Fruit fly (Drosophila melanogaster): ENCODE results near the gene robo2.

robo2 gene

DNA sequence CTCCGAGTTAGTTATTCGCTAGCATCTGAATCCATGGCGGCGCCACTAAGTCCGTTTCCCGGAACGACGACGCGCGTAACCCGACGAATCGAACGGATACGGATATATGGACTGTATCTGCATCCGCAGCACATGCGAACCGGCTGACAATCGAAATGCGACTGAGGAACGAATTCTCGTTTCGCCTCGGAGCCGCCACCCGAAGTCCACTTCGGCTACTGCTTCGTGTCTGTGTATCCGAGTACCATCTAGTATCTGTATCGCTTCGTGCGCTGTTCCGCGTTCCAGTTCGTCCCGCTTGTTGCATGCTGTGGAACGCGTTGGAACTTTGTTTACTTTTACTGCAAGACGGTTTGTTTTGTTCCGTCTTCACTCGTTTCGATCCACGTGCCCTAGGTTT lies at the start of gene robo2 (continued):
- TF ChIP-seq Sin3A (optimal IDR thresholded peaks at IDR 0.05): no peak
- peak; percentile 37 for TF ChIP-seq fd64A (GFP tag; optimal IDR thresholded peaks at IDR 0.05)
- TF ChIP-seq CG7372 (GFP tag; IDR thresholded peaks at IDR 0.05): no peak
- peak; percentile 24 for TF ChIP-seq disco-r (GFP tag; optimal IDR thresholded peaks at IDR 0.05)
- peak; percentile 81 for TF ChIP-seq mirr (GFP tag; optimal IDR thresholded peaks at IDR 0.05)
- no peak for TF ChIP-seq gfzf (GFP tag; optimal IDR thresholded peaks at IDR 0.05)
- peak; percentile 31 for TF ChIP-seq dm (GFP tag; optimal IDR thresholded peaks at IDR 0.05)
- peak; percentile 85; the same call in 2 of the 3 replicates for TF ChIP-seq CG34422 (GFP tag; IDR thresholded peaks at IDR 0.05)
- no peak for TF ChIP-seq Xrp1 (GFP tag; IDR thresholded peaks at IDR 0.05)
- TF ChIP-seq CG12071 (GFP tag; optimal IDR thresholded peaks at IDR 0.05): peak; percentile 76
- no peak for TF ChIP-seq CG2129 (GFP tag; IDR thresholded peaks at IDR 0.05; ENCODE audit: partially characterized antibody)
- no peak for TF ChIP-seq CG11093 (GFP tag; IDR thresholded peaks at IDR 0.05)
- TF ChIP-seq Deaf1 (tag; optimal IDR thresholded peaks at IDR 0.05): peak; percentile 100
- TF ChIP-seq CG12155 (GFP tag; optimal IDR thresholded peaks at IDR 0.05): no peak
- no peak for TF ChIP-seq CG17802 (tag; optimal IDR thresholded peaks at IDR 0.05)
- TF ChIP-seq jigr1 (GFP tag; IDR thresholded peaks at IDR 0.05): no peak
- peak; percentile 93 for TF ChIP-seq jing (GFP tag; optimal IDR thresholded peaks at IDR 0.05)
- TF ChIP-seq CrebB (tag; optimal IDR thresholded peaks at IDR 0.05): peak; percentile 49
- TF ChIP-seq crp (GFP tag; optimal IDR thresholded peaks at IDR 0.05): peak in 1 of 2 experiments; percentile 12
- TF ChIP-seq Trl (optimal IDR thresholded peaks at IDR 0.05): no peak
- peak; percentile 31 for TF ChIP-seq Trl (GFP tag; optimal IDR thresholded peaks at IDR 0.05)
- TF ChIP-seq Gsc (GFP tag; IDR thresholded peaks at IDR 0.05): no peak
- TF ChIP-seq HmgZ (tag; optimal IDR thresholded peaks at IDR 0.05): peak; percentile 48
- TF ChIP-seq tin (GFP tag; optimal IDR thresholded peaks at IDR 0.05): no peak
- TF ChIP-seq Fer2 (tag; optimal IDR thresholded peaks at IDR 0.05): no peak
- TF ChIP-seq NC2β (GFP tag; optimal IDR thresholded peaks at IDR 0.05): peak; percentile 61
- TF ChIP-seq Gug (GFP tag; IDR thresholded peaks at IDR 0.05): no peak
- peak; percentile 26 for TF ChIP-seq CG7556 (GFP tag; optimal IDR thresholded peaks at IDR 0.05)
- peak; percentile 49 for TF ChIP-seq CG33557 (GFP tag; optimal IDR thresholded peaks at IDR 0.05)
- peak; percentile 68 for TF ChIP-seq CG12744 (GFP tag; optimal IDR thresholded peaks at IDR 0.05)
- peak; percentile 71 for TF ChIP-seq oc (tag; optimal IDR thresholded peaks at IDR 0.05)
- TF ChIP-seq CG13775 (GFP tag; optimal IDR thresholded peaks at IDR 0.05): peak; percentile 45
- TF ChIP-seq tup (GFP tag; optimal IDR thresholded peaks at IDR 0.05): no peak
- TF ChIP-seq D19B (GFP tag; optimal IDR thresholded peaks at IDR 0.05): no peak
- TF ChIP-seq Mes4 (GFP tag; optimal IDR thresholded peaks at IDR 0.05): no peak
- no peak for TF ChIP-seq pum (GFP tag; optimal IDR thresholded peaks at IDR 0.05)
- TF ChIP-seq CG9817 (tag; optimal IDR thresholded peaks at IDR 0.05): no peak
- peak; percentile 33; the same call in 1 of the 2 replicates for TF ChIP-seq CG9932 (GFP tag; IDR thresholded peaks at IDR 0.05)
- TF ChIP-seq CG18599 (GFP tag; optimal IDR thresholded peaks at IDR 0.05): peak; percentile 54
- no peak for TF ChIP-seq cato (GFP tag; optimal IDR thresholded peaks at IDR 0.05; ENCODE audit: borderline replicate concordance)
- TF ChIP-seq en (GFP tag; optimal IDR thresholded peaks at IDR 0.05): no peak
- no peak for TF ChIP-seq kay (GFP tag; optimal IDR thresholded peaks at IDR 0.05)
- TF ChIP-seq ewg (GFP tag; optimal IDR thresholded peaks at IDR 0.05): no peak
- no peak for TF ChIP-seq yki (optimal IDR thresholded peaks at IDR 0.05)
- no peak for TF ChIP-seq CG30431 (GFP tag; optimal IDR thresholded peaks at IDR 0.05)
- peak; percentile 71 for TF ChIP-seq ERR (GFP tag; optimal IDR thresholded peaks at IDR 0.05)
- peak; percentile 63; the same call in 1 of the 2 replicates for TF ChIP-seq CG13287 (GFP tag; IDR thresholded peaks at IDR 0.05; ENCODE audit: partially characterized antibody)
- TF ChIP-seq eyg (GFP tag; optimal IDR thresholded peaks at IDR 0.05): no peak
- peak; percentile 68 for TF ChIP-seq Fer1 (GFP tag; optimal IDR thresholded peaks at IDR 0.05)
- no peak for TF ChIP-seq danr (GFP tag; IDR thresholded peaks at IDR 0.05)
- TF ChIP-seq CG3847 (GFP tag; IDR thresholded peaks at IDR 0.05): peak; percentile 29
- no peak for TF ChIP-seq Dip2 (GFP tag; IDR thresholded peaks at IDR 0.05)
- no peak for TF ChIP-seq ssp (GFP tag; IDR thresholded peaks at IDR 0.05)
